Fruit fly (Drosophila melanogaster): Measurements from ENCODE around the gene shtd.
A peak's percentile ranks its signal among the peaks of the same experiment; 100 is the strongest.

Gene shtd

dm6 chrX:15501706-15502267 is 39.5 kb upstream of the shtd start:
- TF ChIP-seq MTF-1 (GFP tag; optimal IDR thresholded peaks at IDR 0.05; ENCODE audit: borderline replicate concordance) (peak; percentile 14), CG10431 (GFP tag; optimal IDR thresholded peaks at IDR 0.05) (peak; percentile 19), Dad (GFP tag; optimal IDR thresholded peaks at IDR 0.05) (no peak), CG3726 (GFP tag; IDR thresholded peaks at IDR 0.05) (no peak), lab (GFP tag; optimal IDR thresholded peaks at IDR 0.05) (peak; percentile 60), CG10543 (GFP tag; optimal IDR thresholded peaks at IDR 0.05) (peak; percentile 6), E2f2 (GFP tag; IDR thresholded peaks at IDR 0.05) (no peak), Med (GFP tag) (peak; percentile 68), CG12769 (tag; optimal IDR thresholded peaks at IDR 0.05) (peak; percentile 5), Deaf1 (tag; optimal IDR thresholded peaks at IDR 0.05) (peak; percentile 14), crol (GFP tag; IDR thresholded peaks at IDR 0.05) (no peak), Meics (GFP tag; optimal IDR thresholded peaks at IDR 0.05) (peak; percentile 21), CG18599 (GFP tag; optimal IDR thresholded peaks at IDR 0.05) (peak; percentile 24), D19A (tag; optimal IDR thresholded peaks at IDR 0.05) (peak; percentile 74), grn (GFP tag; optimal IDR thresholded peaks at IDR 0.05) (peak; percentile 37), kni (GFP tag; optimal IDR thresholded peaks at IDR 0.05) (peak; percentile 31), NC2β (GFP tag; optimal IDR thresholded peaks at IDR 0.05) (no peak), pho (GFP tag; optimal IDR thresholded peaks at IDR 0.05) (no peak), HHEX (GFP tag; optimal IDR thresholded peaks at IDR 0.05) (peak; percentile 22), CG6854 (GFP tag; optimal IDR thresholded peaks at IDR 0.05) (no peak), CG15514 (GFP tag; optimal IDR thresholded peaks at IDR 0.05) (peak; percentile 5), sens (GFP tag) (peak; percentile 37), Trl (optimal IDR thresholded peaks at IDR 0.05) (peak in 1 of 2 experiments; percentile 5), Trl (GFP tag; optimal IDR thresholded peaks at IDR 0.05) (no peak), mirr (GFP tag; optimal IDR thresholded peaks at IDR 0.05) (peak; percentile 23), Gsc (GFP tag; IDR thresholded peaks at IDR 0.05) (no peak), unpg (GFP tag; optimal IDR thresholded peaks at IDR 0.05) (no peak), CG34376 (GFP tag; optimal IDR thresholded peaks at IDR 0.05) (peak; percentile 28), CG2202 (tag; optimal IDR thresholded peaks at IDR 0.05) (no peak), CG12219 (GFP tag; optimal IDR thresholded peaks at IDR 0.05) (no peak), Hmr (GFP tag; optimal IDR thresholded peaks at IDR 0.05) (peak; percentile 6), CG1647 (GFP tag; optimal IDR thresholded peaks at IDR 0.05) (no peak)

- TF ChIP-seq grn (GFP tag; optimal IDR thresholded peaks at IDR 0.05) = peak; percentile 76
- peak; percentile 52 for TF ChIP-seq mirr (GFP tag; optimal IDR thresholded peaks at IDR 0.05)
- TF ChIP-seq cwo (GFP tag; optimal IDR thresholded peaks at IDR 0.05) = peak; percentile 40
- no peak for TF ChIP-seq CG4854 (GFP tag; optimal IDR thresholded peaks at IDR 0.05)
- peak; percentile 93 for TF ChIP-seq sd (tag; optimal IDR thresholded peaks at IDR 0.05)
- TF ChIP-seq gro (GFP tag; optimal IDR thresholded peaks at IDR 0.05) = no peak
- TF ChIP-seq rib (GFP tag; IDR thresholded peaks at IDR 0.05) = no peak
- TF ChIP-seq Ets65A (GFP tag) = peak; percentile 16
- peak; percentile 19 for TF ChIP-seq Vsx1 (GFP tag; optimal IDR thresholded peaks at IDR 0.05)
- TF ChIP-seq btn (GFP tag; optimal IDR thresholded peaks at IDR 0.05) = no peak
- no peak for TF ChIP-seq CG9797 (GFP tag; optimal IDR thresholded peaks at IDR 0.05)
- TF ChIP-seq cas (GFP tag; IDR thresholded peaks at IDR 0.05) = no peak
- TF ChIP-seq ac (GFP tag; optimal IDR thresholded peaks at IDR 0.05) = no peak
- TF ChIP-seq CG4328 (GFP tag; optimal IDR thresholded peaks at IDR 0.05) = no peak
- TF ChIP-seq hth (optimal IDR thresholded peaks at IDR 0.05) = no peak
- TF ChIP-seq CG10654 (GFP tag; optimal IDR thresholded peaks at IDR 0.05) = no peak
- peak; percentile 30 for TF ChIP-seq sug (tag; optimal IDR thresholded peaks at IDR 0.05)
- TF ChIP-seq CG3065 (GFP tag; optimal IDR thresholded peaks at IDR 0.05) = no peak
- peak; percentile 16 for TF ChIP-seq lab (GFP tag; optimal IDR thresholded peaks at IDR 0.05)
- TF ChIP-seq exex (tag; optimal IDR thresholded peaks at IDR 0.05) = peak; percentile 94
- peak; percentile 24 for TF ChIP-seq CG34376 (GFP tag; optimal IDR thresholded peaks at IDR 0.05)
- peak; percentile 17 for TF ChIP-seq sens (GFP tag)
Observed at dm6 chrX:15499996-15500904, 38.0 kb upstream of the shtd start.

Measured in whole organism, embryonic.